Worm (Caenorhabditis elegans) whole organism, L4/young adult: Measurements from ENCODE around the gene glb-17.

ENCODE experiments used
- W03F9.2 ChIP-seq: fragments of 150-350 bp; optimal IDR thresholded peaks from 2 replicates; lab custom pipeline; 2014; ENCODE audit warnings: missing biosample characterization, missing genetic modification characterization
- dao-5 ChIP-seq: sonication (generic microtip); optimal IDR thresholded peaks from 2 replicates; lab custom pipeline; 2016; ENCODE audit warnings: missing genotype, missing genetic modification characterization, moderate library complexity, missing compliant biosample characterization
- him-1 ChIP-seq: sonication (generic microtip); optimal IDR thresholded peaks from 2 replicates; lab custom pipeline; 2016; ENCODE audit warnings: missing genotype, missing genetic modification reagents, missing genetic modification characterization, missing compliant biosample characterization

ce11 chrX:9537538-9538172 is 39.2 kb downstream of the glb-17 start:
- TF ChIP-seq W03F9.2 (no peak), him-1 (no peak), dao-5 (tag; lab: Kevin White, UChicago) (no peak)
